Fruit fly (Drosophila melanogaster) whole organism, adult: Measurements from ENCODE around the gene CG3868.

Experiments
- Crg-1 ChIP-seq: fragments of 200-800 bp; sonication (Bioruptor generic); optimal IDR thresholded peaks from 2 replicates; lab custom pipeline; 2016; ENCODE audit warnings: missing biosample characterization, missing genetic modification characterization
- bab1 ChIP-seq: fragments of 200-800 bp; sonication (Bioruptor generic); optimal IDR thresholded peaks from 3 replicates; lab custom pipeline; 2019; ENCODE audit warnings: missing biosample characterization, mild to moderate bottlenecking, missing genetic modification characterization, moderate library complexity
- kay ChIP-seq: fragments of 200-800 bp; sonication (Bioruptor generic); peaks from one replicate; lab custom pipeline; 2016; ENCODE audit warnings: missing biosample characterization, missing genetic modification characterization, borderline replicate concordance
- toe ChIP-seq: fragments of 200-800 bp; sonication (Bioruptor generic); optimal IDR thresholded peaks from 2 replicates; lab custom pipeline; 2016; ENCODE audit warnings: missing biosample characterization, missing genetic modification characterization

dm6 chr3L:14451534-14451933, 49.0 kb upstream of the CG3868 start:
- TF ChIP-seq kay (GFP tag; lab: Kevin White, UChicago) (no peak), bab1 (GFP tag; lab: Kevin White, UChicago) (no peak), toe (GFP tag; lab: Kevin White, UChicago) (no peak), Crg-1 (GFP tag; lab: Kevin White, UChicago) (no peak)
